Worm (Caenorhabditis elegans): ENCODE data around the gene daf-3.

Gene daf-3

DNA sequence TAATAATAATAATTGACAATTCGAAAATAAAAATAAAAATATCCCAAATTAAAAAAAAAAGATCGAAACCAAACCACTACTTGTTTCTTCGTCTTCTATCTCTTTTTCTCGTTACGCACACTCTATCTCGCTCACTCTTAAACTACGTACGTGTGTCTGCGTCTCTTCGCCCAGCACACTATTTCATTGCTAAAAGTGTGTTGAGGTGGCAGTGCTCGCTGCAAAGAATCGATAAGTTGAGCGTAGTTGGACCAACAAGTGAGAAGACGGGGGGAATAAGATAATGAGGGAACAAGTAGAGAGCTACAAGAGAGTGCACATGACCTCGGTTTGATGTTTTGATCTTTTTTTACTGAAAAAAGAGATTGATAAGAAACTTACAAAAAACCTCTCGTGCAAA lies 649 bp upstream of the daf-3 start (continued):
- TF ChIP-seq hmg-1.1 (GFP tag; IDR thresholded peaks at IDR 0.05): peak; percentile 63
- TF ChIP-seq hlh-11 (tag; optimal IDR thresholded peaks at IDR 0.05): peak; percentile 27
- peak; percentile 41 for TF ChIP-seq ceh-28 (tag; optimal IDR thresholded peaks at IDR 0.05)
- no peak for TF ChIP-seq jun-1 (tag; optimal IDR thresholded peaks at IDR 0.05)

DNA sequence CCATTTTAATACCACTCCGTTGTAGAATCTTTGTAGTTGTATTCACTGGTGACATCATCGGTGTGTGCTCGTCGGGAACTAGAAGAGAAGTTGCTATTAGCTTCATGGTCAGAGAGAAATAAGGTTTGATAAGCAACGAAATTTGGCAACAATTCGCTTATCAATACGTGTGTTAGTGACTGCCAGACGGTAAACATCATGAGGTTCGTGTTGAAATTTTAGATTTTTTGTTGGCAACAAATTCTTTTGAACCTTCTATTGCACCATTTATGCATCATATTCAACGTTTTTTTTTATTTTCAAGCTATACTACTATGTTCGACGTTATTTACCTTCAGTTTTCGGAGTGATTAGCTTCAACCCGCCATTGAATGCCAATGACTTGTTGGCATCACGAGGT lies 1.5 kb downstream of the daf-3 start:
- no peak for TF ChIP-seq hmg-1.1 (GFP tag; IDR thresholded peaks at IDR 0.05)
- peak; percentile 80 for TF ChIP-seq dmd-6 (GFP tag; IDR thresholded peaks at IDR 0.05)
- no peak for TF ChIP-seq lim-7 (GFP tag; IDR thresholded peaks at IDR 0.05)
- no peak for TF ChIP-seq nhr-6 (tag; optimal IDR thresholded peaks at IDR 0.05)
- TF ChIP-seq nhr-28 (tag; optimal IDR thresholded peaks at IDR 0.05): peak; percentile 94
- no peak for TF ChIP-seq mes-2 (tag; optimal IDR thresholded peaks at IDR 0.05; ENCODE audit: poor library complexity, severe bottlenecking)
- peak; percentile 74 for TF ChIP-seq hlh-11 (tag; optimal IDR thresholded peaks at IDR 0.05)
- peak; percentile 81 for TF ChIP-seq aha-1 (tag)
- peak; percentile 66 for TF ChIP-seq pqm-1 (tag; optimal IDR thresholded peaks at IDR 0.05)
- peak; percentile 59 for TF ChIP-seq dve-1 (tag; optimal IDR thresholded peaks at IDR 0.05; ENCODE audit: insufficient read depth)
- TF ChIP-seq saeg-2 (GFP tag; IDR thresholded peaks at IDR 0.05): no peak
- TF ChIP-seq daf-16 (GFP tag; optimal IDR thresholded peaks at IDR 0.05): no peak
- TF ChIP-seq daf-16 (tag; optimal IDR thresholded peaks at IDR 0.05): peak; percentile 99
- TF ChIP-seq nhr-77 (tag; optimal IDR thresholded peaks at IDR 0.05): peak; percentile 87
- TF ChIP-seq tra-1 (GFP tag; IDR thresholded peaks at IDR 0.05): 0 out of 2 replicates have a peak, but pooled peaks have one; percentile 17

DNA sequence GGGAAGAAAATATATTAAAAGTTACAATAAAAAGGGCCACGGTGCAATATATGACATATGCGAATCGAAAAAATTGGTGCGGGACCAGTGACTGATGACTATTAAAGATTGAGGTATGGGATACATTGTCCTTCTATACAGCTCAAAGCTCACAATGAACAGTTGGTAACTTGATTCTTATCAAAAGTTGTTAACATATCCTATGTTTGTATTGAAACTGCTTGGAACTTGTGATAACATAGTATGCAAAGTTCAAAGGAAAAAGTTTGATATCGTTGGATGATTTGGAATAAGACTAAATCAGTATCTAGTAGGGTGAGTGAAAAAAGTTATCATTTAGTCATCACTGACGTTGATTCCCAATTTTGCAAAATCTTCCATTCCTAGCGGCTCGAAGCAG lies 7.3 kb downstream of the daf-3 start:
- TF ChIP-seq aha-1 (tag) (peak; percentile 83), ztf-7 (tag; optimal IDR thresholded peaks at IDR 0.05) (no peak), unc-62 (GFP tag; optimal IDR thresholded peaks at IDR 0.05 in 1 of 2) (peak in 1 of 2 experiments; percentile 64), unc-62 (tag; optimal IDR thresholded peaks at IDR 0.05) (no peak), spr-1 (tag; optimal IDR thresholded peaks at IDR 0.05) (no peak), aly-2 (tag; optimal IDR thresholded peaks at IDR 0.05) (no peak), dve-1 (tag; optimal IDR thresholded peaks at IDR 0.05; ENCODE audit: insufficient read depth) (no peak)

DNA sequence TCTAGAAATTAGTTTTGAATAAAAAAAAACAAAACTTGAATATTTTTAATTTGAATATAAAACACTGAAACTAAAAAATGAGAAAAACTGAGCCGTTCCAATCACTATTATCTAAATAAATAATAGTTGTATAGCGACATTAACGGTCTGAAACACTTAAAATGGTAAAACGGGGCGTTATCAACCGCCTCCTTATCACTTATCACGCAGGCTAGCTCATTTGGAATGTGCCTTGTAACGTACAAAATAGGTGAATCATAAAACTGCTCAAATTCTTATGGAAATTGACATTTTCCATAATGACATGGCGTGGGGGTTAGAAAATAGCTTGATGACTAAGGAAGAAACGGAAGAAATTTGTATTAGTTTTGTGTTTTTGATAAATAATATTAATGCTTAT lies 9.3 kb downstream of the daf-3 start, which contains the start of gene ifd-2:
TSS of gene ifd-2 (minus strand) at position 1 of the 400 bp plus-strand sequence.
- TF ChIP-seq php-3 (GFP tag; IDR thresholded peaks at IDR 0.05): peak; percentile 73
- TF ChIP-seq sdz-12 (GFP tag; optimal IDR thresholded peaks at IDR 0.05): no peak
- TF ChIP-seq nhr-28 (tag; optimal IDR thresholded peaks at IDR 0.05): peak; percentile 53
- peak; percentile 70; the same call in 1 of the 2 replicates for TF ChIP-seq tra-1 (GFP tag; IDR thresholded peaks at IDR 0.05)
- no peak for TF ChIP-seq ces-1 (GFP tag; optimal IDR thresholded peaks at IDR 0.05)
- no peak for TF ChIP-seq daf-16 (GFP tag; optimal IDR thresholded peaks at IDR 0.05)
- TF ChIP-seq daf-16 (tag; optimal IDR thresholded peaks at IDR 0.05): peak; percentile 55
- no peak for TF ChIP-seq lin-39 (tag; optimal IDR thresholded peaks at IDR 0.05)
- no peak for TF ChIP-seq zfp-2 (tag; optimal IDR thresholded peaks at IDR 0.05)
- no peak for TF ChIP-seq daf-12 (tag; optimal IDR thresholded peaks at IDR 0.05)
- no peak for TF ChIP-seq unc-39 (tag; optimal IDR thresholded peaks at IDR 0.05)
- TF ChIP-seq dve-1 (tag; optimal IDR thresholded peaks at IDR 0.05; ENCODE audit: insufficient read depth): peak; percentile 54
- TF ChIP-seq ceh-20 (GFP tag; IDR thresholded peaks at IDR 0.05): no peak
- no peak for TF ChIP-seq mep-1 (tag; optimal IDR thresholded peaks at IDR 0.05)
- no peak for TF ChIP-seq arid-1 (GFP tag; conservative IDR thresholded peaks at IDR 0.05)
- TF ChIP-seq ceh-44 (GFP tag; IDR thresholded peaks at IDR 0.05): no peak
- no peak for TF ChIP-seq F49E8.2 (tag; optimal IDR thresholded peaks at IDR 0.05; ENCODE audit: borderline replicate concordance)
- peak; percentile 12 for TF ChIP-seq nhr-102 (tag; optimal IDR thresholded peaks at IDR 0.05)
- no peak for TF ChIP-seq zag-1 (tag; optimal IDR thresholded peaks at IDR 0.05)
- no peak for TF ChIP-seq nhr-11 (tag; optimal IDR thresholded peaks at IDR 0.05)
- no peak for TF ChIP-seq spr-3 (GFP tag; optimal IDR thresholded peaks at IDR 0.05)
- peak; percentile 87 for TF ChIP-seq pqm-1 (tag; optimal IDR thresholded peaks at IDR 0.05)
- peak; percentile 48 for TF ChIP-seq hlh-11 (tag; optimal IDR thresholded peaks at IDR 0.05)
- TF ChIP-seq aha-1 (tag): no peak
- TF ChIP-seq mes-2 (tag; optimal IDR thresholded peaks at IDR 0.05; ENCODE audit: poor library complexity, severe bottlenecking): peak; percentile 1
- TF ChIP-seq nhr-111 (GFP tag; optimal IDR thresholded peaks at IDR 0.05): no peak
- no peak for TF ChIP-seq aly-2 (tag; optimal IDR thresholded peaks at IDR 0.05)
- no peak for TF ChIP-seq nhr-48 (tag; optimal IDR thresholded peaks at IDR 0.05)
- peak; percentile 69 for TF ChIP-seq dmd-6 (GFP tag; IDR thresholded peaks at IDR 0.05)
- no peak for TF ChIP-seq T26A8.4 (GFP tag; IDR thresholded peaks at IDR 0.05)
- TF ChIP-seq nhr-237 (tag; optimal IDR thresholded peaks at IDR 0.05): no peak
- no peak for TF ChIP-seq lsy-2 (tag; optimal IDR thresholded peaks at IDR 0.05)

All from whole organism, L4 larva.